Worm (Caenorhabditis elegans): ENCODE data around the gene pot-2.

Gene pot-2

DNA sequence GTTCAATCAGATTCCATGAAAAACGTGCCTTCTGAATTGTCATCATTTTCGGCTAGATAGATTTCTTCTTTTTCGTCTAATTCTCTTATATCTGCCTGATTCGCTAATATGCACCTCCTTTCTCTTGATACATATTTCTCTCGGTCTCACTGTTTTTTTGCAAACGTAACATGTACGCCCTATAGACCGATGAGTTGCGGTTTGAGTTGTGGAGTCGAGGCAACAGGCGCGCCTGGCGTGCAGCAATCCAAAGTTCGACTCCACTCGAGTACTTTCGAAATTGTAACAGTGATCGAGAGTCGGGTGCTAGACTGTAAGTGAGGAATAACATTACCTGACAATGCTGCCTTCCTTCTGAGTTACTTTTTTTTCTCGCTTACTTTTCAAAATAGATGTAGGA is 27.2 kb upstream of the pot-2 start (continued):
- TF ChIP-seq sdz-38 (tag; optimal IDR thresholded peaks at IDR 0.05) (peak; percentile 8), mxl-1 (tag; optimal IDR thresholded peaks at IDR 0.05) (peak; percentile 95), ztf-26 (tag; optimal IDR thresholded peaks at IDR 0.05) (peak; percentile 91), rec-8 (tag; optimal IDR thresholded peaks at IDR 0.05) (peak; percentile 86 to 91), ceh-40 (GFP tag; IDR thresholded peaks at IDR 0.05) (peak; percentile 85), hlh-12 (tag; optimal IDR thresholded peaks at IDR 0.05) (peak; percentile 31), B0336.3 (GFP tag; IDR thresholded peaks at IDR 0.05) (peak; percentile 87), bed-1 (GFP tag; IDR thresholded peaks at IDR 0.05) (no peak), ZK185.1 (tag; optimal IDR thresholded peaks at IDR 0.05; ENCODE audit: poor library complexity, severe bottlenecking) (peak; percentile 87), madf-8 (GFP tag; conservative IDR thresholded peaks at IDR 0.05) (peak; percentile 36; the same call in 1 of the 2 replicates), repo-1 (tag; optimal IDR thresholded peaks at IDR 0.05) (peak; percentile 88), nhr-27 (tag; optimal IDR thresholded peaks at IDR 0.05) (no peak), lsl-1 (GFP tag; optimal IDR thresholded peaks at IDR 0.05) (peak; percentile 67), K12H6.12 (tag; optimal IDR thresholded peaks at IDR 0.05) (peak; percentile 87), ceh-27 (GFP tag; optimal IDR thresholded peaks at IDR 0.05) (peak; percentile 90), nhr-179 (tag; optimal IDR thresholded peaks at IDR 0.05) (no peak), Y53G8AR.9 (GFP tag; conservative IDR thresholded peaks at IDR 0.05) (peak; percentile 84), ama-1 (optimal IDR thresholded peaks at IDR 0.05) (peak; percentile 9), ama-1 (GFP tag; optimal IDR thresholded peaks at IDR 0.05) (peak; percentile 46 to 95), athp-1 (tag; optimal IDR thresholded peaks at IDR 0.05) (peak; percentile 77), ztf-18 (tag; optimal IDR thresholded peaks at IDR 0.05) (peak; percentile 87), rcor-1 (GFP tag; IDR thresholded peaks at IDR 0.05) (peak; percentile 87), xnd-1 (tag; optimal IDR thresholded peaks at IDR 0.05) (no peak), aptf-2 (GFP tag; conservative IDR thresholded peaks at IDR 0.05) (peak; percentile 72; the same call in 1 of the 2 replicates), F39B2.1 (GFP tag; IDR thresholded peaks at IDR 0.05) (no peak), nfyb-1 (GFP tag; IDR thresholded peaks at IDR 0.05) (peak; percentile 95), Y67H2A.10 (GFP tag; conservative IDR thresholded peaks at IDR 0.05) (peak; percentile 36; the same call in 1 of the 2 replicates), zim-3 (tag; optimal IDR thresholded peaks at IDR 0.05) (peak; percentile 96), tbx-9 (tag; optimal IDR thresholded peaks at IDR 0.05; ENCODE audit: borderline replicate concordance) (peak; percentile 59), dpl-1 (GFP tag; optimal IDR thresholded peaks at IDR 0.05) (peak; percentile 14), ceh-100 (GFP tag; IDR thresholded peaks at IDR 0.05) (peak; percentile 67), zfh-2 (GFP tag; conservative IDR thresholded peaks at IDR 0.05) (0 out of 2 replicates have a peak, but pooled peaks have one; percentile 53), egrh-3 (GFP tag; IDR thresholded peaks at IDR 0.05) (peak; percentile 58; the same call in 1 of the 2 replicates), ceh-91 (GFP tag; IDR thresholded peaks at IDR 0.05) (peak; percentile 23; the same call in 1 of the 2 replicates), F57C9.4 (tag; optimal IDR thresholded peaks at IDR 0.05) (peak; percentile 76), F23B12.7 (tag; optimal IDR thresholded peaks at IDR 0.05; ENCODE audit: insufficient read depth) (peak; percentile 96), cebp-2 (GFP tag; IDR thresholded peaks at IDR 0.05) (0 out of 2 replicates have a peak, but pooled peaks have one; percentile 52), aptf-3 (GFP tag; IDR thresholded peaks at IDR 0.05) (0 out of 2 replicates have a peak, but pooled peaks have one; percentile 70)

DNA sequence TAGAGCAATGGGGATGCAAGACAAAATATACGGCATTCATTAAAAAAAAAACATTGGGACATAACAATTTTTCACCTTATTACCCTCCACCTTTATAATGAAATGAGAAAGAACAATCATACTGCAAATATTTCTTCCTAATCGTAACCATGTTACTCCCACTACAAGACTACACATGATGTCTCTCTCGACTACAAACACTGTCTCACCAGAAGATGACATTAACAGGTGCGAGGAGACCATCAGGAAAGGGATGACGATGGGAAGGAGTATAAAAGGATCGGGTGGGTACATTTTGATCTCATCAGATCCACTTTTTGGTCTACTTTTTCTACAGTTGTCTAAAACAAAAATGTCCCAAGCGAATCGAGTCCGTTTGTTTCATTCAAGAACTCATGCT is 26.1 kb upstream of the pot-2 start, which contains the start of gene dhs-8:
Gene dhs-8, plus strand, starts transcription at position 179 of the 400 bp plus-strand sequence.
- TF ChIP-seq dox-1 (GFP tag; IDR thresholded peaks at IDR 0.05) (no peak), F37B4.10 (GFP tag; IDR thresholded peaks at IDR 0.05) (no peak)

Measured in whole organism, young adult.